Worm (Caenorhabditis elegans) whole organism, L1 larva: ENCODE data around the gene T08B6.4.

Source experiments
- C16A3.4 ChIP-seq: fragments of 150-350 bp; optimal IDR thresholded peaks from 2 replicates; lab custom pipeline; 2014; ENCODE audit warnings: missing biosample characterization, missing genetic modification characterization
- Y116A8C.19 ChIP-seq: sonication (generic microtip); optimal IDR thresholded peaks from 2 replicates; lab custom pipeline; 2016; ENCODE audit warnings: missing compliant biosample characterization, missing genetic modification characterization, borderline replicate concordance
- blmp-1 ChIP-seq: fragments of 150-350 bp; optimal IDR thresholded peaks from 2 replicates; lab custom pipeline; 2014; ENCODE audit warnings: missing biosample characterization, missing genetic modification characterization
- ceh-63 ChIP-seq: fragments of 200-800 bp; sonication (Bioruptor generic); optimal IDR thresholded peaks from 2 replicates; lab custom pipeline; 2018; ENCODE audit warnings: mild to moderate bottlenecking, missing genetic modification characterization, missing compliant biosample characterization
- ceh-82 ChIP-seq, 3 experiments: fragments of 150-350 bp in 1 of 3; sonication (generic microtip) in 2 of 3; optimal IDR thresholded peaks; 2 replicates each; lab custom pipeline; 2014 to 2017; ENCODE audit warnings: missing biosample characterization in 3 of 3, missing genetic modification characterization in 3 of 3
- dsc-1 ChIP-seq: sonication (generic microtip); optimal IDR thresholded peaks from 2 replicates; lab custom pipeline; 2016; ENCODE audit warnings: mild to moderate bottlenecking, missing genetic modification characterization, missing compliant biosample characterization
- efl-1 ChIP-seq, 4 experiments: fragments of 150-350 bp; optimal IDR thresholded peaks in 3 of 4; peaks in 1 of 4; 1 replicate in 1 of 4; 2 replicates in 3 of 4; lab custom pipeline; 2014; ENCODE audit warnings: missing biosample characterization in 2 of 4, missing genetic modification characterization in 2 of 4, missing genetic modification reagents in 2 of 4
- elt-3 ChIP-seq, 6 experiments: fragments of 150-350 bp in 1 of 6; sonication (generic microtip); optimal IDR thresholded peaks; 2 replicates each; lab custom pipeline; 2017 to 2018; ENCODE audit warnings: missing biosample characterization in 6 of 6, missing genetic modification characterization in 6 of 6, inconsistent platforms in 1 of 6
- fkh-10 ChIP-seq: sonication (generic microtip); optimal IDR thresholded peaks from 2 replicates; lab custom pipeline; 2017; ENCODE audit warnings: missing biosample characterization, missing genetic modification reagents, missing genetic modification characterization
- fkh-4 ChIP-seq: sonication (generic microtip); optimal IDR thresholded peaks from 2 replicates; lab custom pipeline; 2016; ENCODE audit warnings: missing compliant biosample characterization, missing genetic modification characterization, borderline replicate concordance
- fkh-8 ChIP-seq: sonication (generic microtip); optimal IDR thresholded peaks from 2 replicates; lab custom pipeline; 2016; ENCODE audit warnings: mild to moderate bottlenecking, missing genetic modification characterization, missing compliant biosample characterization
- jun-1 ChIP-seq: fragments of 150-350 bp; optimal IDR thresholded peaks from 2 replicates; lab custom pipeline; 2014; ENCODE audit warnings: missing biosample characterization, missing genetic modification reagents, missing genetic modification characterization
- lin-35 ChIP-seq, 2 experiments: fragments of 150-350 bp; optimal IDR thresholded peaks; 2 replicates each; lab custom pipeline; 2014; ENCODE audit warnings: missing biosample characterization in 2 of 2, missing genetic modification characterization in 2 of 2, missing genetic modification reagents in 2 of 2
- lin-39 ChIP-seq: fragments of 150-350 bp; optimal IDR thresholded peaks from 2 replicates; lab custom pipeline; 2014; ENCODE audit warnings: missing biosample characterization, missing genetic modification reagents, missing genetic modification characterization
- mdl-1 ChIP-seq, 2 experiments: fragments of 150-350 bp; optimal IDR thresholded peaks; 2 replicates each; lab custom pipeline; 2014 to 2017; ENCODE audit warnings: missing biosample characterization in 2 of 2, missing genetic modification characterization in 2 of 2, inconsistent platforms in 1 of 2
- nhr-47 ChIP-seq: sonication (generic microtip); optimal IDR thresholded peaks from 2 replicates; lab custom pipeline; 2016; ENCODE audit warnings: mild to moderate bottlenecking, missing genetic modification characterization, moderate library complexity, missing compliant biosample characterization
- nhr-77 ChIP-seq: fragments of 150-350 bp; optimal IDR thresholded peaks from 2 replicates; lab custom pipeline; 2014; ENCODE audit warnings: missing biosample characterization, missing genetic modification characterization
- nhr-84 ChIP-seq: sonication (generic microtip); optimal IDR thresholded peaks from 2 replicates; lab custom pipeline; 2017; ENCODE audit warnings: missing biosample characterization, missing genetic modification characterization
- nhr-85 ChIP-seq: sonication (generic microtip); peaks from one replicate; lab custom pipeline; 2016; ENCODE audit warnings: missing genetic modification characterization, inconsistent platforms, missing compliant biosample characterization
- snpc-4 ChIP-seq: fragments of 150-350 bp; optimal IDR thresholded peaks from 2 replicates; lab custom pipeline; 2014; ENCODE audit warnings: missing biosample characterization, missing genetic modification characterization
- sptf-1 ChIP-seq: fragments of 150-350 bp; optimal IDR thresholded peaks from 2 replicates; lab custom pipeline; 2014; ENCODE audit warnings: missing biosample characterization, missing genetic modification characterization
- sup-37 ChIP-seq: fragments of 200-800 bp; sonication (Bioruptor generic); optimal IDR thresholded peaks from 2 replicates; lab custom pipeline; 2018; ENCODE audit warnings: mild to moderate bottlenecking, missing genetic modification characterization, missing compliant biosample characterization
- swsn-7 ChIP-seq: sonication (generic microtip); optimal IDR thresholded peaks from 2 replicates; lab custom pipeline; 2016; ENCODE audit warnings: missing genetic modification characterization, missing compliant biosample characterization
- tbx-2 ChIP-seq: sonication (generic microtip); optimal IDR thresholded peaks from 2 replicates; lab custom pipeline; 2016; ENCODE audit warnings: missing genetic modification characterization, missing compliant biosample characterization
- tlp-1 ChIP-seq: fragments of 150-350 bp; optimal IDR thresholded peaks from 2 replicates; lab custom pipeline; 2014; ENCODE audit warnings: missing biosample characterization, missing genetic modification characterization
- unc-30 ChIP-seq: sonication (generic microtip); optimal IDR thresholded peaks from 2 replicates; lab custom pipeline; 2017; ENCODE audit warnings: missing biosample characterization, missing genetic modification characterization
- unc-62 ChIP-seq: fragments of 150-350 bp; optimal IDR thresholded peaks from 2 replicates; lab custom pipeline; 2014; ENCODE audit warnings: missing biosample characterization, missing genetic modification reagents, missing genetic modification characterization
- unc-86 ChIP-seq: sonication (generic microtip); optimal IDR thresholded peaks from 2 replicates; lab custom pipeline; 2016; ENCODE audit warnings: missing genetic modification characterization, missing compliant biosample characterization
- unc-98 ChIP-seq: fragments of 200-800 bp; sonication (Bioruptor generic); IDR thresholded peaks from 2 replicates; pipeline ENCODE4 v1.3.6; 2022; ENCODE audit warnings: missing genetic modification characterization, missing compliant biosample characterization
- xbp-1 ChIP-seq: sonication (generic microtip); optimal IDR thresholded peaks from 2 replicates; lab custom pipeline; 2016; ENCODE audit warnings: missing genetic modification characterization, missing compliant biosample characterization
- zag-1 ChIP-seq: fragments of 150-350 bp; optimal IDR thresholded peaks from 2 replicates; lab custom pipeline; 2014; ENCODE audit warnings: missing biosample characterization, missing genetic modification characterization
- zip-4 ChIP-seq: fragments of 200-800 bp; sonication (Bioruptor generic); optimal IDR thresholded peaks from 2 replicates; lab custom pipeline; 2018; ENCODE audit warnings: mild to moderate bottlenecking, missing genetic modification characterization, moderate library complexity, missing compliant biosample characterization
- ztf-4 ChIP-seq: fragments of 150-350 bp; optimal IDR thresholded peaks from 2 replicates; lab custom pipeline; 2014; ENCODE audit warnings: missing biosample characterization, missing genetic modification characterization

T08B6.4 gene

ce11 chrIV:4880634-4881033 lies 24.9 kb upstream of the T08B6.4 start (continued):
- peak; percentile 33 to 61 for TF ChIP-seq efl-1 (optimal IDR thresholded peaks at IDR 0.05; lab: Kevin White, UChicago)
- TF ChIP-seq efl-1 (GFP tag; optimal IDR thresholded peaks at IDR 0.05 in 1 of 2; lab: Kevin White, UChicago), result peak; percentile 16 to 93
- peak in 1 of 2 experiments; percentile 5 for TF ChIP-seq mdl-1 (tag; optimal IDR thresholded peaks at IDR 0.05; lab: Kevin White, UChicago)
- no peak for TF ChIP-seq ztf-4 (tag; lab: Kevin White, UChicago)
- peak in 3 of 6 experiments; percentile 20 to 62 (median 29) for TF ChIP-seq elt-3 (tag; optimal IDR thresholded peaks at IDR 0.05; lab: Kevin White, UChicago)
- TF ChIP-seq swsn-7 (tag; lab: Kevin White, UChicago), result peak; percentile 75
- TF ChIP-seq tbx-2 (tag; lab: Kevin White, UChicago), result peak; percentile 51
- peak; percentile 96 for TF ChIP-seq nhr-85 (tag; lab: Kevin White, UChicago)
- TF ChIP-seq nhr-77, result peak; percentile 50
- no peak for TF ChIP-seq blmp-1 (tag; lab: Kevin White, UChicago)
- no peak for TF ChIP-seq fkh-10 (GFP tag; lab: Kevin White, UChicago)
- TF ChIP-seq lin-35 (GFP tag; optimal IDR thresholded peaks at IDR 0.05; lab: Kevin White, UChicago), result peak; percentile 35 to 37

ce11 chrIV:4883984-4884383 lies 21.5 kb upstream of the T08B6.4 start, which contains the start of gene str-166:
Gene str-166, plus strand, starts transcription at chrIV:4884284.
- no peak for TF ChIP-seq efl-1 (optimal IDR thresholded peaks at IDR 0.05; lab: Kevin White, UChicago)
- peak in 1 of 2 experiments; percentile 85 for TF ChIP-seq efl-1 (GFP tag; optimal IDR thresholded peaks at IDR 0.05 in 1 of 2; lab: Kevin White, UChicago)
- TF ChIP-seq ceh-82 (tag; optimal IDR thresholded peaks at IDR 0.05; lab: Kevin White, UChicago), result no peak
- TF ChIP-seq, all 84 proteins: peak for 1

- TF ChIP-seq unc-98 (no peak), unc-86 (tag; lab: Kevin White, UChicago) (no peak), snpc-4 (tag; lab: Kevin White, UChicago) (peak; percentile 53)
Observed at ce11 chrIV:4885435-4885834, 20.1 kb upstream of the T08B6.4 start.

- no peak for TF ChIP-seq zag-1 (tag; lab: Kevin White, UChicago)
- no peak for TF ChIP-seq swsn-7 (tag; lab: Kevin White, UChicago)
- no peak for TF ChIP-seq sptf-1
- TF ChIP-seq mdl-1 (tag; optimal IDR thresholded peaks at IDR 0.05; lab: Kevin White, UChicago), result no peak
- TF ChIP-seq ceh-82 (tag; optimal IDR thresholded peaks at IDR 0.05; lab: Kevin White, UChicago), result no peak
- no peak for TF ChIP-seq fkh-8 (tag; lab: Kevin White, UChicago)
- TF ChIP-seq nhr-84 (tag; lab: Kevin White, UChicago), result no peak
- TF ChIP-seq Y116A8C.19, result no peak
- no peak for TF ChIP-seq unc-98
- TF ChIP-seq C16A3.4 (tag; lab: Kevin White, UChicago), result no peak
- no peak for TF ChIP-seq jun-1 (tag; lab: Kevin White, UChicago)
- TF ChIP-seq ceh-63 (GFP tag; lab: Kevin White, UChicago), result no peak
- TF ChIP-seq zip-4 (GFP tag; lab: Kevin White, UChicago), result no peak
- TF ChIP-seq nhr-47 (tag; lab: Kevin White, UChicago), result no peak
- TF ChIP-seq xbp-1 (tag; lab: Kevin White, UChicago), result no peak
- TF ChIP-seq lin-39 (tag; lab: Kevin White, UChicago), result no peak
- TF ChIP-seq, all 84 proteins: peak for 0
Observed at ce11 chrIV:4887258-4887657, 18.2 kb upstream of the T08B6.4 start, which contains the start of gene T08B6.1. Gene T08B6.1, minus strand, starts transcription at chrIV:4887358.

- TF ChIP-seq tlp-1 (tag; lab: Kevin White, UChicago), result no peak
- TF ChIP-seq dsc-1 (tag; lab: Kevin White, UChicago), result no peak
- TF ChIP-seq unc-62 (GFP tag; lab: Kevin White, UChicago), result no peak
- no peak for TF ChIP-seq sup-37
Observed at ce11 chrIV:4889613-4890012, 15.9 kb upstream of the T08B6.4 start, which contains the start of gene sgnh-1. Gene sgnh-1, plus strand, starts transcription at chrIV:4889913.

ce11 chrIV:4890543-4890942 lies 15.0 kb upstream of the T08B6.4 start, which contains the start of gene T08B6.9:
Gene T08B6.9, plus strand, starts transcription at chrIV:4890843.
- TF ChIP-seq unc-30 (tag; lab: Kevin White, UChicago), result no peak
- no peak for TF ChIP-seq lin-35 (GFP tag; optimal IDR thresholded peaks at IDR 0.05; lab: Kevin White, UChicago)
- TF ChIP-seq fkh-4 (tag; lab: Kevin White, UChicago), result no peak
- TF ChIP-seq, all 84 proteins: peak for 0
